Worm (Caenorhabditis elegans) whole organism, mixed stage, embryonic: Measurements from ENCODE around the gene W04H10.5.

Experiments
- ces-1 ChIP-seq: fragments of 150-350 bp; optimal IDR thresholded peaks from 2 replicates; lab custom pipeline; 2014; ENCODE audit warnings: missing biosample characterization, missing genetic modification reagents, missing genetic modification characterization
- drap-1 ChIP-seq: fragments of 200-800 bp; sonication (Bioruptor generic); optimal IDR thresholded peaks from 3 replicates; lab custom pipeline; 2018; ENCODE audit warnings: mild to moderate bottlenecking, missing genetic modification characterization, missing compliant biosample characterization
- lin-13 ChIP-seq: fragments of 150-350 bp; optimal IDR thresholded peaks from 2 replicates; lab custom pipeline; 2014; ENCODE audit warnings: missing biosample characterization, missing genetic modification characterization
- lsy-2 ChIP-seq: fragments of 150-350 bp; optimal IDR thresholded peaks from 2 replicates; lab custom pipeline; 2014; ENCODE audit warnings: missing biosample characterization, missing genetic modification characterization
- mep-1 ChIP-seq: fragments of 150-350 bp; optimal IDR thresholded peaks from 2 replicates; lab custom pipeline; 2017; ENCODE audit warnings: missing biosample characterization, missing genetic modification reagents, missing genetic modification characterization, inconsistent platforms
- mls-2 ChIP-seq: sonication (generic microtip); optimal IDR thresholded peaks from 2 replicates; lab custom pipeline; 2016; ENCODE audit warnings: mild to moderate bottlenecking, missing genetic modification characterization, moderate library complexity, missing compliant biosample characterization
- nhr-12 ChIP-seq: fragments of 150-350 bp; optimal IDR thresholded peaks from 2 replicates; lab custom pipeline; 2014; ENCODE audit warnings: missing biosample characterization, missing genetic modification characterization
- nhr-237 ChIP-seq: fragments of 150-350 bp; optimal IDR thresholded peaks from 2 replicates; lab custom pipeline; 2014; ENCODE audit warnings: missing biosample characterization, missing genetic modification characterization
- nhr-28 ChIP-seq: fragments of 150-350 bp; optimal IDR thresholded peaks from 2 replicates; lab custom pipeline; 2014; ENCODE audit warnings: missing biosample characterization, missing genetic modification characterization
- pha-4 ChIP-seq: fragments of 150-350 bp; optimal IDR thresholded peaks from 2 replicates; lab custom pipeline; 2018; ENCODE audit warnings: missing biosample characterization, missing genetic modification reagents, missing genetic modification characterization
- snpc-4 ChIP-seq: fragments of 150-350 bp; optimal IDR thresholded peaks from 2 replicates; lab custom pipeline; 2014; ENCODE audit warnings: missing biosample characterization, missing genetic modification characterization
- unc-120 ChIP-seq: sonication (generic microtip); optimal IDR thresholded peaks from 2 replicates; lab custom pipeline; 2017; ENCODE audit warnings: missing genetic modification characterization, missing compliant biosample characterization; ENCODE audit not compliant: poor library complexity, severe bottlenecking
- unc-39 ChIP-seq: fragments of 150-350 bp; optimal IDR thresholded peaks from 2 replicates; lab custom pipeline; 2014; ENCODE audit warnings: missing biosample characterization, missing genetic modification characterization
- ztf-11 ChIP-seq: fragments of 150-350 bp; optimal IDR thresholded peaks from 2 replicates; lab custom pipeline; 2014; ENCODE audit warnings: missing biosample characterization, missing genetic modification characterization

DNA sequence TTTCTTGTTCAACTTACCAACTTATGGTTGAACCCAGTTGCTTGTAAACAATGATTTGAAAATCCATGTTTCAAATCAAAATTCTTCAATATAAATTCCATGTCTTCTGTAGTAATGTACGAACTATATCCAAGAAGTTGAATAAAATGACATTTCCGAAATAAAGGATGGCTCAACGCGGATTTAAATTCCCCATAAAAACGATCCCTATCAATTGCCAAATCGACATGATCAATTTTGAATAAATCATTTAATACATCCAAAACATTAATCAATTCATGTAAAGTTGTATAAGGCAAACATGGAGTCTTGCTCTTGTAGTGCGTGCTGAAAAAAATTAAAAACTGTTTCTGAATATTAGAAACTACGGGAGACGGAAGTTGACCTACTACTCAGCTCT lies 15.0 kb upstream of the W04H10.5 start, which contains the start of gene W08F4.10:
- TF ChIP-seq nhr-237 (no peak), lin-13 (tag; lab: Kevin White, UChicago) (no peak), mep-1 (tag; lab: Kevin White, UChicago) (no peak), lsy-2 (no peak), unc-39 (tag; lab: Kevin White, UChicago) (no peak), unc-120 (tag; lab: Kevin White, UChicago) (no peak), nhr-12 (no peak), pha-4 (tag; lab: Kevin White, UChicago) (no peak), ztf-11 (tag; lab: Kevin White, UChicago) (no peak), mls-2 (tag; lab: Kevin White, UChicago) (no peak), nhr-28 (tag; lab: Kevin White, UChicago) (no peak), ces-1 (GFP tag; lab: Kevin White, UChicago) (no peak), snpc-4 (tag; lab: Kevin White, UChicago) (no peak), drap-1 (no peak)
